Worm (Caenorhabditis elegans): ENCODE data around the gene rab-21.

DNA sequence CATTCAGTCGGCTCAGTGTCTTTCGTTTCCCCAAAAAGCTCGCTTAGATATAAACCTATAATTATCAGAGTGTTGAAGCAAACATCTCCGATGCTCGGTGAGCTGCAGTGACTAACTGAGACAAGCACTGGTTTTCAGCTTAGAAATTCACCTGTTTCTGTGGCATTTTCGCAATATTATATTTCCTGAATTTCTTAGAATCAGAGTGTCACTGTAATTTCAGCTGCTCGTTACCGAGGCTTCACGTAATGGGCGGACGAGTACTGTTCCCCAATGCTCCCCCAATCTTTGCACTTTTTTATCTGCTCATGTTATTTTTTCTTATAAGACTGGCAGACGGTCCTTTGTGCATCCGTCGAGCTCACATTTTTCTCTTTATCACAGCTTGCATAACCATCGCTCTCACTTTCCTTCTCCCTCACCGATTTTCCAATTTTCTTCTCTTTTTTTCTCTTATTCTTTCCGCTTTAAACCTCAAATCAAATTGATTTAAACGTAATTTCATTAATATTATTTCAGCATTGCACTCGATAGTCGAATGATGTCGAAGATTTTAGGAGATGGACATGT, 7.2 kb upstream of the rab-21 start, which contains the start of gene trcs-2:
- TF ChIP-seq lin-39 (tag; optimal IDR thresholded peaks at IDR 0.05) = no peak
- TF ChIP-seq fkh-4 (tag; optimal IDR thresholded peaks at IDR 0.05; ENCODE audit: borderline replicate concordance) = no peak
- no peak for TF ChIP-seq lin-13 (GFP tag; optimal IDR thresholded peaks at IDR 0.05)
- no peak for TF ChIP-seq mep-1 (tag; optimal IDR thresholded peaks at IDR 0.05)
- no peak for TF ChIP-seq ces-1 (GFP tag; optimal IDR thresholded peaks at IDR 0.05)
- no peak for TF ChIP-seq tbx-2 (tag; optimal IDR thresholded peaks at IDR 0.05)
- no peak for TF ChIP-seq zag-1 (tag; optimal IDR thresholded peaks at IDR 0.05)
- no peak for TF ChIP-seq C16A3.4 (tag; optimal IDR thresholded peaks at IDR 0.05)
- TF ChIP-seq mdl-1 (tag; optimal IDR thresholded peaks at IDR 0.05) = no peak
- TF ChIP-seq alr-1 (tag; optimal IDR thresholded peaks at IDR 0.05; ENCODE audit: borderline replicate concordance) = no peak
- TF ChIP-seq nhr-77 (tag; optimal IDR thresholded peaks at IDR 0.05) = no peak
- no peak for TF ChIP-seq fos-1 (tag; optimal IDR thresholded peaks at IDR 0.05)
- no peak for TF ChIP-seq nhr-28 (tag; optimal IDR thresholded peaks at IDR 0.05)
- no peak for TF ChIP-seq egl-13 (tag; optimal IDR thresholded peaks at IDR 0.05)

Measured in whole organism, L1 larva.